Fruit fly (Drosophila melanogaster) whole organism, adult: ENCODE results near the gene Jhbp7.
A peak's percentile ranks its signal among the peaks of the same experiment; 100 is the strongest.

Source experiments
- CG11617 ChIP-seq: fragments of 200-800 bp; sonication (Bioruptor generic); optimal IDR thresholded peaks from 2 replicates; lab custom pipeline; 2017; ENCODE audit warnings: mild to moderate bottlenecking, missing biosample characterization, missing genetic modification reagents, missing genetic modification characterization
- CG12768 ChIP-seq: fragments of 200-800 bp; sonication (Bioruptor generic); optimal IDR thresholded peaks from 2 replicates; lab custom pipeline; 2017; ENCODE audit warnings: missing biosample characterization, missing genetic modification characterization, mild to moderate bottlenecking, moderate library complexity, missing genetic modification reagents
- CG14711 ChIP-seq: fragments of 200-800 bp; sonication (Bioruptor generic); optimal IDR thresholded peaks from 2 replicates; lab custom pipeline; 2018; ENCODE audit warnings: missing biosample characterization, mild to moderate bottlenecking, missing genetic modification characterization, moderate library complexity
- CG1620 ChIP-seq: fragments of 200-800 bp; sonication (Bioruptor generic); optimal IDR thresholded peaks from 2 replicates; lab custom pipeline; 2016; ENCODE audit warnings: missing biosample characterization, missing genetic modification characterization
- CG33017 ChIP-seq: fragments of 200-800 bp; sonication (Bioruptor generic); optimal IDR thresholded peaks from 2 replicates; lab custom pipeline; 2018; ENCODE audit warnings: missing biosample characterization, mild to moderate bottlenecking, missing genetic modification characterization, moderate library complexity
- CG5204 ChIP-seq: fragments of 200-800 bp; sonication (Bioruptor generic); optimal IDR thresholded peaks from 2 replicates; lab custom pipeline; 2016; ENCODE audit warnings: missing biosample characterization, missing genetic modification characterization
- CG7045 ChIP-seq: fragments of 200-800 bp; sonication (Bioruptor generic); optimal IDR thresholded peaks from 2 replicates; lab custom pipeline; 2017; ENCODE audit warnings: missing biosample characterization, mild to moderate bottlenecking, missing genetic modification characterization
- CG7101 ChIP-seq: fragments of 200-800 bp; sonication (Bioruptor generic); optimal IDR thresholded peaks from 2 replicates; lab custom pipeline; 2018; ENCODE audit warnings: missing biosample characterization, mild to moderate bottlenecking, missing genetic modification characterization, moderate library complexity
- Clk ChIP-seq: fragments of 200-800 bp; sonication (Bioruptor generic); optimal IDR thresholded peaks from 2 replicates; lab custom pipeline; 2017; ENCODE audit warnings: missing biosample characterization, missing genetic modification characterization
- Crg-1 ChIP-seq: fragments of 200-800 bp; sonication (Bioruptor generic); optimal IDR thresholded peaks from 2 replicates; lab custom pipeline; 2016; ENCODE audit warnings: missing biosample characterization, missing genetic modification characterization
- Hr96 ChIP-seq: fragments of 200-800 bp; sonication (Bioruptor generic); optimal IDR thresholded peaks from 2 replicates; lab custom pipeline; 2016; ENCODE audit warnings: missing biosample characterization, missing genetic modification characterization
- Mnt ChIP-seq: fragments of 200-800 bp; sonication (Bioruptor generic); optimal IDR thresholded peaks from 2 replicates; lab custom pipeline; 2016; ENCODE audit warnings: missing biosample characterization, mild to moderate bottlenecking, missing genetic modification characterization
- bab1 ChIP-seq: fragments of 200-800 bp; sonication (Bioruptor generic); optimal IDR thresholded peaks from 3 replicates; lab custom pipeline; 2019; ENCODE audit warnings: missing biosample characterization, mild to moderate bottlenecking, missing genetic modification characterization, moderate library complexity
- cic ChIP-seq: fragments of 200-800 bp; sonication (Bioruptor generic); optimal IDR thresholded peaks from 2 replicates; lab custom pipeline; 2017; ENCODE audit warnings: missing biosample characterization, mild to moderate bottlenecking, missing genetic modification characterization, moderate library complexity
- cnc ChIP-seq, 2 experiments: fragments of >200 bp; optimal IDR thresholded peaks; 2 replicates each; lab custom pipeline; 2017
- kay ChIP-seq: fragments of 200-800 bp; sonication (Bioruptor generic); peaks from one replicate; lab custom pipeline; 2016; ENCODE audit warnings: missing biosample characterization, missing genetic modification characterization, borderline replicate concordance
- ovo ChIP-seq: fragments of 200-800 bp; sonication (Bioruptor generic); optimal IDR thresholded peaks from 2 replicates; lab custom pipeline; 2016; ENCODE audit warnings: missing biosample characterization, missing genetic modification characterization
- pad ChIP-seq: fragments of 200-800 bp; sonication (Bioruptor generic); optimal IDR thresholded peaks from 3 replicates; lab custom pipeline; 2017; ENCODE audit warnings: missing biosample characterization, missing genetic modification characterization, mild to moderate bottlenecking, moderate library complexity, missing genetic modification reagents
- tj ChIP-seq: fragments of 200-800 bp; sonication (Bioruptor generic); optimal IDR thresholded peaks from 3 replicates; lab custom pipeline; 2017; ENCODE audit warnings: missing biosample characterization, mild to moderate bottlenecking, missing genetic modification characterization, moderate library complexity
- toe ChIP-seq: fragments of 200-800 bp; sonication (Bioruptor generic); optimal IDR thresholded peaks from 2 replicates; lab custom pipeline; 2016; ENCODE audit warnings: missing biosample characterization, missing genetic modification characterization

The Jhbp7 gene

dm6 chr3R:25262322-25262761 lies 24.9 kb downstream of the Jhbp7 start, which contains the start of the genes Kdsr and CG11858:
TSS of gene Kdsr (minus strand) at chr3R:25262498.
TSS of gene CG11858 (plus strand) at chr3R:25262741.
- TF ChIP-seq CG1620 (GFP tag; lab: Kevin White, UChicago) (peak; percentile 58), CG33017 (tag; lab: Kevin White, UChicago) (peak; percentile 48), Crg-1 (GFP tag; lab: Kevin White, UChicago) (peak; percentile 27), CG12768 (GFP tag; lab: Kevin White, UChicago) (peak; percentile 66), ovo (GFP tag; lab: Kevin White, UChicago) (peak; percentile 24), cic (GFP tag; lab: Kevin White, UChicago) (peak; percentile 75), Hr96 (no peak), CG11617 (peak; percentile 64), bab1 (GFP tag; lab: Kevin White, UChicago) (peak; percentile 84), CG14711 (tag; lab: Kevin White, UChicago) (peak; percentile 74), toe (GFP tag; lab: Kevin White, UChicago) (no peak), pad (GFP tag; lab: Kevin White, UChicago) (peak; percentile 44), CG7045 (peak; percentile 42), CG7101 (tag; lab: Kevin White, UChicago) (peak; percentile 81), Clk (GFP tag; lab: Kevin White, UChicago) (peak; percentile 40), Mnt (GFP tag; lab: Kevin White, UChicago) (peak; percentile 83), cnc (optimal IDR thresholded peaks at IDR 0.05; lab: Kevin White, UChicago) (no peak), kay (GFP tag; lab: Kevin White, UChicago) (no peak), tj (peak; percentile 39), CG5204 (no peak)

- TF ChIP-seq cic (GFP tag; lab: Kevin White, UChicago), result peak; percentile 30
- TF ChIP-seq tj, result peak; percentile 21
- TF ChIP-seq Crg-1 (GFP tag; lab: Kevin White, UChicago), result peak; percentile 4
- peak; percentile 39 for TF ChIP-seq CG7101 (tag; lab: Kevin White, UChicago)
- peak; percentile 4 for TF ChIP-seq CG14711 (tag; lab: Kevin White, UChicago)
- peak; percentile 3 for TF ChIP-seq Clk (GFP tag; lab: Kevin White, UChicago)
- TF ChIP-seq cnc (optimal IDR thresholded peaks at IDR 0.05; lab: Kevin White, UChicago), result no peak
- peak; percentile 73 for TF ChIP-seq bab1 (GFP tag; lab: Kevin White, UChicago)
- TF ChIP-seq CG5204, result no peak
- peak; percentile 18 for TF ChIP-seq CG11617
- TF ChIP-seq CG1620 (GFP tag; lab: Kevin White, UChicago), result no peak
- peak; percentile 26 for TF ChIP-seq pad (GFP tag; lab: Kevin White, UChicago)
- TF ChIP-seq Mnt (GFP tag; lab: Kevin White, UChicago), result peak; percentile 100
- TF ChIP-seq CG12768 (GFP tag; lab: Kevin White, UChicago), result no peak
Observed at dm6 chr3R:25265589-25266201, 28.3 kb downstream of the Jhbp7 start, which contains the start of the genes GlnRS and RIOK2. TSS of gene GlnRS (minus strand) at chr3R:25265721. TSS of gene RIOK2 (plus strand) at chr3R:25265844.

- TF ChIP-seq cic (GFP tag; lab: Kevin White, UChicago) (no peak), pad (GFP tag; lab: Kevin White, UChicago) (no peak), CG5204 (no peak), Hr96 (no peak), tj (no peak), Crg-1 (GFP tag; lab: Kevin White, UChicago) (no peak), CG12768 (GFP tag; lab: Kevin White, UChicago) (no peak), Clk (GFP tag; lab: Kevin White, UChicago) (no peak), cnc (optimal IDR thresholded peaks at IDR 0.05; lab: Kevin White, UChicago) (no peak), ovo (GFP tag; lab: Kevin White, UChicago) (no peak), CG11617 (no peak), Mnt (GFP tag; lab: Kevin White, UChicago) (no peak), CG1620 (GFP tag; lab: Kevin White, UChicago) (no peak), CG7101 (tag; lab: Kevin White, UChicago) (no peak), CG33017 (tag; lab: Kevin White, UChicago) (no peak), kay (GFP tag; lab: Kevin White, UChicago) (no peak), CG7045 (no peak), CG14711 (tag; lab: Kevin White, UChicago) (no peak)
Observed at dm6 chr3R:25266751-25267150, 29.3 kb downstream of the Jhbp7 start.

dm6 chr3R:25269909-25270308 lies 32.5 kb downstream of the Jhbp7 start, which contains the start of the genes CG11889 and CG11891:
TSS of gene CG11889 (plus strand) at chr3R:25270209.
TSS of gene CG11891 (plus strand) at chr3R:25270209.
- no peak for TF ChIP-seq CG11617
- TF ChIP-seq kay (GFP tag; lab: Kevin White, UChicago), result no peak
- TF ChIP-seq tj, result no peak
- no peak for TF ChIP-seq toe (GFP tag; lab: Kevin White, UChicago)
- no peak for TF ChIP-seq Crg-1 (GFP tag; lab: Kevin White, UChicago)
- no peak for TF ChIP-seq Hr96
- TF ChIP-seq Mnt (GFP tag; lab: Kevin White, UChicago), result no peak
- TF ChIP-seq pad (GFP tag; lab: Kevin White, UChicago), result no peak
- TF ChIP-seq CG7101 (tag; lab: Kevin White, UChicago), result no peak
- TF ChIP-seq Clk (GFP tag; lab: Kevin White, UChicago), result no peak
- TF ChIP-seq bab1 (GFP tag; lab: Kevin White, UChicago), result no peak
- no peak for TF ChIP-seq CG33017 (tag; lab: Kevin White, UChicago)

- TF ChIP-seq Clk (GFP tag; lab: Kevin White, UChicago) (no peak), CG7045 (no peak), bab1 (GFP tag; lab: Kevin White, UChicago) (no peak), cic (GFP tag; lab: Kevin White, UChicago) (peak; percentile 0), Mnt (GFP tag; lab: Kevin White, UChicago) (no peak), kay (GFP tag; lab: Kevin White, UChicago) (no peak), CG14711 (tag; lab: Kevin White, UChicago) (no peak)
Observed at dm6 chr3R:25273537-25273936, 36.1 kb downstream of the Jhbp7 start, which contains the start of gene CG11878. TSS of gene CG11878 (plus strand) at chr3R:25273837.
